Fruit fly (Drosophila melanogaster): ENCODE results near the gene Eip75B.

dm6 chr3L:18070050-18070449, 5.6 kb upstream of the Eip75B start, which contains the start of gene CG44006:
- TF ChIP-seq br (GFP tag; optimal IDR thresholded peaks at IDR 0.05) (no peak), Dif (GFP tag; optimal IDR thresholded peaks at IDR 0.05; ENCODE audit: partially characterized antibody) (no peak), Vsx2 (GFP tag; optimal IDR thresholded peaks at IDR 0.05; ENCODE audit: partially characterized antibody) (no peak), Abd-B (GFP tag; optimal IDR thresholded peaks at IDR 0.05) (no peak), Dfd (GFP tag; optimal IDR thresholded peaks at IDR 0.05) (no peak), Hr78 (GFP tag; optimal IDR thresholded peaks at IDR 0.05) (no peak), lola (GFP tag; optimal IDR thresholded peaks at IDR 0.05) (no peak), Sp1 (GFP tag; optimal IDR thresholded peaks at IDR 0.05) (no peak), Rel (GFP tag; optimal IDR thresholded peaks at IDR 0.05) (no peak), Rel (tag; optimal IDR thresholded peaks at IDR 0.05) (no peak)
